Worm (Caenorhabditis elegans): ENCODE results near the gene cnc-11.

Gene cnc-11

ce11 chrV:1442042-1442441 is at the start of gene cnc-11:
Gene cnc-11, plus strand, starts transcription at chrV:1442342.
- TF ChIP-seq tab-1 (GFP tag; IDR thresholded peaks at IDR 0.05) (no peak), T22C8.4 (GFP tag; IDR thresholded peaks at IDR 0.05) (no peak), cog-1 (tag; optimal IDR thresholded peaks at IDR 0.05) (no peak), ztf-23 (GFP tag; IDR thresholded peaks at IDR 0.05) (no peak), med-1 (GFP tag; optimal IDR thresholded peaks at IDR 0.05; ENCODE audit: insufficient read depth) (no peak), ref-1 (GFP tag; conservative IDR thresholded peaks at IDR 0.05) (no peak), ztf-29 (GFP tag; IDR thresholded peaks at IDR 0.05) (no peak), flt-1 (GFP tag; IDR thresholded peaks at IDR 0.05) (no peak), klf-2 (GFP tag; conservative IDR thresholded peaks at IDR 0.05) (no peak)

- TF ChIP-seq tab-1 (GFP tag; IDR thresholded peaks at IDR 0.05), result no peak
- TF ChIP-seq ztf-29 (GFP tag; IDR thresholded peaks at IDR 0.05), result no peak
- TF ChIP-seq med-1 (GFP tag; optimal IDR thresholded peaks at IDR 0.05; ENCODE audit: insufficient read depth), result no peak
- no peak for TF ChIP-seq cog-1 (tag; optimal IDR thresholded peaks at IDR 0.05)
- TF ChIP-seq flt-1 (GFP tag; IDR thresholded peaks at IDR 0.05), result no peak
- TF ChIP-seq ref-1 (GFP tag; conservative IDR thresholded peaks at IDR 0.05), result no peak
- TF ChIP-seq ztf-23 (GFP tag; IDR thresholded peaks at IDR 0.05), result no peak
- TF ChIP-seq T22C8.4 (GFP tag; IDR thresholded peaks at IDR 0.05), result no peak
- no peak for TF ChIP-seq klf-2 (GFP tag; conservative IDR thresholded peaks at IDR 0.05)
Observed at ce11 chrV:1392900-1393299, 49.2 kb upstream of the cnc-11 start, which contains the start of gene Y75B7AR.1. Gene Y75B7AR.1, minus strand, starts transcription at chrV:1393000.

ce11 chrV:1408116-1408515 is 34.0 kb upstream of the cnc-11 start:
- no peak for TF ChIP-seq ref-1 (GFP tag; conservative IDR thresholded peaks at IDR 0.05)
- TF ChIP-seq ztf-23 (GFP tag; IDR thresholded peaks at IDR 0.05), result no peak
- no peak for TF ChIP-seq klf-2 (GFP tag; conservative IDR thresholded peaks at IDR 0.05)
- no peak for TF ChIP-seq med-1 (GFP tag; optimal IDR thresholded peaks at IDR 0.05; ENCODE audit: insufficient read depth)
- TF ChIP-seq ztf-29 (GFP tag; IDR thresholded peaks at IDR 0.05), result no peak
- TF ChIP-seq tab-1 (GFP tag; IDR thresholded peaks at IDR 0.05), result no peak
- TF ChIP-seq cog-1 (tag; optimal IDR thresholded peaks at IDR 0.05), result no peak
- no peak for TF ChIP-seq flt-1 (GFP tag; IDR thresholded peaks at IDR 0.05)
- no peak for TF ChIP-seq T22C8.4 (GFP tag; IDR thresholded peaks at IDR 0.05)

DNA sequence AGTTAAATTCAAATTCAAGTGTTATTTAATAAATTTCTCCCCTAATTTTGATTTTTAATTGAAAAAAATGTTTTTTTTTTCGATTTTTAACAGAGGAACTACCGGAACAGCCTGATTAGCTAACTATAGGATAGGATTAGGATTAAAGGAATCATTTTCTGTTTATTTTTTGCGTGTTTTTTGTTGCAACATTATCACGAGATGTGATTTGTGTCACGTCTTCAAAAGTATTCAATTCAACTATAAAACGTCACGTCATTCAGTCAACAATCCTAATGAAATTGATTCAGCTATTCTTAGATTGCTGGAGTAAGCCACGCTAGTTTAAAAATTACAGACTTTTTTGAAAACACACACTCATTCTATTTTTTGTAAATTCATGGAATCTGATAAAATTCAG is 31.4 kb upstream of the cnc-11 start:
- no peak for TF ChIP-seq T22C8.4 (GFP tag; IDR thresholded peaks at IDR 0.05)

DNA sequence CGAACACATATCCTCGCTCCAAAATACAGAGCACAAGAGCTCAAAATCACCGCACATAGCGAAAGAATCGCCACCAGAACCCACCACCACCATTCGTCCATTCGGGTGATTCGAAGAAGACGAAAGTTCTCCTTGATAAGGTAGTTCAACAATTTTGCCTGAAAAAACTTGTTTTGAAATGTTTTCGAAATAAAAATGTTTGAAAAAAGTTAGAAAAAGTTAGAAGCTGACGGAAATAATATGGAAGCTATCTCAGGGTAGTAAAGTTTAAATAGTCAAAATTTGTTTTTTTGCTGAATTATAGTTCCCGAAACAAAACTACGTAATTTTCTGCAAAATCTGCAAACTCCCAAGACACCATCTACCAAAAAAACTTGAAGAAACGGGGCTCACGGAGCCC is 30.7 kb upstream of the cnc-11 start, which contains the start of gene snt-5:
TSS of gene snt-5 (minus strand) at position 101 of the 400 bp plus-strand sequence.
- TF ChIP-seq T22C8.4 (GFP tag; IDR thresholded peaks at IDR 0.05), result no peak
- no peak for TF ChIP-seq cog-1 (tag; optimal IDR thresholded peaks at IDR 0.05)
- TF ChIP-seq ref-1 (GFP tag; conservative IDR thresholded peaks at IDR 0.05), result no peak
- no peak for TF ChIP-seq ztf-23 (GFP tag; IDR thresholded peaks at IDR 0.05)

DNA sequence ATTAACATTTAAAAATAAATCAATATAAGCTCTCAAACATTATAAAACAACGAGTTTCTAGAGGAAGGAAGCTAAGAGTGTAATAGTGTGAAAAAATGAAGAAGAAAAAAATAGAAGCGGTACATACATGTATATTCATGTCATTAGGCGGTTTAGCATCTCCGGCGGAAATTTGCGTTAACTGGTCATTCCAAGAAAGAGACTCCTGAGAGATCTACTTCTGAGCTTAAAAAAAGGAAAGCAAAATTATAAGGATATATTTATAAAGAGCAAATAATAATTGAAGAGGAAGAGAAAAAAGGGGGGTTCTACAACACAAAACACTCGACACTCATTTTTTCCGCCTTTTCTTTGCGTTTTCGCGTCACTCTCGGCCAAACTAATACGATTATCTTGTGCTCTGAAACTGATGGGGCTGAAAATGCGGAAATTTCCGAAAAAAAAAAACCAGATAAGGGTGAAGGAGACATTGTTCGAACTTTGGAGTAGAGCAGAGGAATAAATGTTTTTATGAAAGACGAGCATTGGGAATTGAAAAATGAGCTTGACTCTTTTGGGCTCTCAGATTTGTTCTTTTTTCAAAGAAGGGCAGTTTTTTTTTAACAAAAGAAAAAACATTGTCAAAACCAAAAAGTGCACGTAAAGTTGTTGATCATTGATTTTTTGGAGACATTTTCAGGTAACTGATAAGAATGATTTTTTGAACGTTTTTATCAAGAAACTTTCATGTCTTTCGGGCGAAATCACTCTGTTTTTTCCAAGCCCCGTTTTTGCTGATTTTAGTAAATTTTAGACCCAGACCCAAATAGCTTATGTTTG is 27.3 kb upstream of the cnc-11 start:
- TF ChIP-seq T22C8.4 (GFP tag; IDR thresholded peaks at IDR 0.05) (no peak), ztf-29 (GFP tag; IDR thresholded peaks at IDR 0.05) (no peak), med-1 (GFP tag; optimal IDR thresholded peaks at IDR 0.05; ENCODE audit: insufficient read depth) (no peak), flt-1 (GFP tag; IDR thresholded peaks at IDR 0.05) (no peak), ref-1 (GFP tag; conservative IDR thresholded peaks at IDR 0.05) (no peak), tab-1 (GFP tag; IDR thresholded peaks at IDR 0.05) (no peak), cog-1 (tag; optimal IDR thresholded peaks at IDR 0.05) (no peak), klf-2 (GFP tag; conservative IDR thresholded peaks at IDR 0.05) (no peak), ztf-23 (GFP tag; IDR thresholded peaks at IDR 0.05) (no peak)

DNA sequence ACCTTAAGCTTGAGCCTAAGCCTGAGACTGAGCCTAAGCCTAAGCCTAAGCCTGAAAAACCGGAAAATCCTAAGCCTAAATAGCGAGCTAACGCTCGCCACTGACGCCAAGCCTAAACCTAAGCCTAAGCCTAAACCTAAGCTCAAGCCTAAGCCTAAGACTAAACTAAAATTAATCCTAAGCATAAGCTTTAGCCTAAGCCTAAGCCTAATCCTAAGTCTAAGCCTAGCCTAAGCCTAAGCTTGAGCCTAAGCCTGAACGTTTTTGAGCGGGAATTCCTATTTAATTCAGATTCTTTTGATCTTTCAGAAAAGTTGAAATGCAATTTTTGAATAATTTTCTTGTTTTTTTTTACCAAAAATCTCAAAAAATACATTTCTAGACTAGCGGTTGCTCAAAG is 26.0 kb upstream of the cnc-11 start:
- TF ChIP-seq med-1 (GFP tag; optimal IDR thresholded peaks at IDR 0.05; ENCODE audit: insufficient read depth) (no peak), flt-1 (GFP tag; IDR thresholded peaks at IDR 0.05) (no peak), tab-1 (GFP tag; IDR thresholded peaks at IDR 0.05) (no peak), klf-2 (GFP tag; conservative IDR thresholded peaks at IDR 0.05) (no peak), cog-1 (tag; optimal IDR thresholded peaks at IDR 0.05) (no peak), ztf-23 (GFP tag; IDR thresholded peaks at IDR 0.05) (no peak), ref-1 (GFP tag; conservative IDR thresholded peaks at IDR 0.05) (no peak), ztf-29 (GFP tag; IDR thresholded peaks at IDR 0.05) (no peak; the same call in 1 of the 2 replicates), T22C8.4 (GFP tag; IDR thresholded peaks at IDR 0.05) (no peak)

ce11 chrV:1422269-1422668 is 19.9 kb upstream of the cnc-11 start:
- TF ChIP-seq ref-1 (GFP tag; conservative IDR thresholded peaks at IDR 0.05), result no peak

- peak; percentile 65; the same call in 1 of the 2 replicates for TF ChIP-seq ztf-29 (GFP tag; IDR thresholded peaks at IDR 0.05)
- no peak for TF ChIP-seq T22C8.4 (GFP tag; IDR thresholded peaks at IDR 0.05)
Observed at ce11 chrV:1423338-1423737, 18.8 kb upstream of the cnc-11 start.

- no peak for TF ChIP-seq T22C8.4 (GFP tag; IDR thresholded peaks at IDR 0.05)
- TF ChIP-seq flt-1 (GFP tag; IDR thresholded peaks at IDR 0.05), result no peak
- TF ChIP-seq med-1 (GFP tag; optimal IDR thresholded peaks at IDR 0.05; ENCODE audit: insufficient read depth), result no peak
- no peak for TF ChIP-seq ref-1 (GFP tag; conservative IDR thresholded peaks at IDR 0.05)
- TF ChIP-seq klf-2 (GFP tag; conservative IDR thresholded peaks at IDR 0.05), result no peak
- no peak for TF ChIP-seq ztf-23 (GFP tag; IDR thresholded peaks at IDR 0.05)
- no peak for TF ChIP-seq tab-1 (GFP tag; IDR thresholded peaks at IDR 0.05)
- no peak for TF ChIP-seq ztf-29 (GFP tag; IDR thresholded peaks at IDR 0.05)
- TF ChIP-seq cog-1 (tag; optimal IDR thresholded peaks at IDR 0.05), result no peak
Observed at ce11 chrV:1425595-1425994, 16.5 kb upstream of the cnc-11 start, which contains the start of gene R12A1.3. Gene R12A1.3, minus strand, starts transcription at chrV:1425794.

Data from whole organism, midembryonic.